Fruit fly (Drosophila melanogaster) whole organism, embryonic: Measurements from ENCODE around the gene CG46307.
A peak's percentile ranks its signal among the peaks of the same experiment; 100 is the strongest.

ENCODE experiments used
- BEAF-32 ChIP-seq: fragments of 200-800 bp; sonication (Bioruptor generic); optimal IDR thresholded peaks from 3 replicates; lab custom pipeline; 2017; ENCODE audit warnings: missing biosample characterization, missing genetic modification characterization, mild to moderate bottlenecking, moderate library complexity, missing genetic modification reagents
- CG11723 ChIP-seq: fragments of 200-800 bp; sonication (Bioruptor generic); optimal IDR thresholded peaks from 2 replicates; lab custom pipeline; 2017; ENCODE audit warnings: missing biosample characterization, mild to moderate bottlenecking, missing genetic modification characterization
- CG13775 ChIP-seq: fragments of 200-800 bp; sonication (Bioruptor generic); optimal IDR thresholded peaks from 3 replicates; lab custom pipeline; 2017; ENCODE audit warnings: missing biosample characterization, mild to moderate bottlenecking, missing genetic modification characterization
- CG14710 ChIP-seq: fragments of 200-800 bp; sonication (Bioruptor generic); optimal IDR thresholded peaks from 3 replicates; lab custom pipeline; 2019; ENCODE audit warnings: missing biosample characterization, mild to moderate bottlenecking, missing genetic modification characterization, moderate library complexity
- CG15514 ChIP-seq: fragments of 200-800 bp; sonication (Bioruptor generic); optimal IDR thresholded peaks from 3 replicates; lab custom pipeline; 2017; ENCODE audit warnings: missing biosample characterization, missing genetic modification characterization, mild to moderate bottlenecking, moderate library complexity, missing genetic modification reagents
- CG17186 ChIP-seq: fragments of 200-800 bp; sonication (Bioruptor generic); optimal IDR thresholded peaks from 3 replicates; lab custom pipeline; 2017; ENCODE audit warnings: missing biosample characterization, missing genetic modification reagents, missing genetic modification characterization
- CG2120 ChIP-seq: fragments of 200-800 bp; sonication (Bioruptor generic); optimal IDR thresholded peaks from 3 replicates; lab custom pipeline; 2016; ENCODE audit warnings: missing biosample characterization, missing genetic modification characterization
- CG4328 ChIP-seq: fragments of 200-800 bp; sonication (Bioruptor generic); optimal IDR thresholded peaks from 3 replicates; lab custom pipeline; 2017; ENCODE audit warnings: missing biosample characterization, missing genetic modification reagents, missing genetic modification characterization
- CG4617 ChIP-seq: fragments of 200-800 bp; sonication (Bioruptor generic); optimal IDR thresholded peaks from 3 replicates; lab custom pipeline; 2016; ENCODE audit warnings: missing biosample characterization, missing genetic modification characterization, borderline replicate concordance
- CG7786 ChIP-seq: fragments of 200-800 bp; sonication (Bioruptor generic); optimal IDR thresholded peaks from 2 replicates; lab custom pipeline; 2016; ENCODE audit warnings: missing biosample characterization, missing genetic modification characterization
- CG7928 ChIP-seq: fragments of 200-800 bp; sonication (Bioruptor generic); optimal IDR thresholded peaks from 2 replicates; lab custom pipeline; 2017; ENCODE audit warnings: missing biosample characterization, mild to moderate bottlenecking, missing genetic modification characterization
- CG8281 ChIP-seq: fragments of 200-800 bp; sonication (Bioruptor generic); optimal IDR thresholded peaks from 2 replicates; lab custom pipeline; 2018; ENCODE audit warnings: missing biosample characterization, mild to moderate bottlenecking, missing genetic modification characterization, moderate library complexity
- CG8388 ChIP-seq: fragments of 200-800 bp; sonication (Bioruptor generic); optimal IDR thresholded peaks from 2 replicates; lab custom pipeline; 2019; ENCODE audit warnings: missing biosample characterization, mild to moderate bottlenecking, missing genetic modification characterization, moderate library complexity
- CG9797 ChIP-seq: fragments of 200-800 bp; sonication (Bioruptor generic); optimal IDR thresholded peaks from 3 replicates; lab custom pipeline; 2018; ENCODE audit warnings: missing biosample characterization, mild to moderate bottlenecking, missing genetic modification characterization
- CG9932 ChIP-seq: fragments of 200-800 bp; sonication (Bioruptor generic); IDR thresholded peaks from 2 replicates; pipeline ENCODE4 v1.3.6; 2022; ENCODE audit warnings: missing biosample characterization, missing genetic modification characterization
- D19B ChIP-seq: fragments of 200-800 bp; sonication (Bioruptor generic); optimal IDR thresholded peaks from 2 replicates; lab custom pipeline; 2017; ENCODE audit warnings: missing biosample characterization, mild to moderate bottlenecking, missing genetic modification characterization
- Deaf1 ChIP-seq: fragments of 200-800 bp; optimal IDR thresholded peaks from 3 replicates; lab custom pipeline; 2019; ENCODE audit warnings: missing biosample characterization, mild to moderate bottlenecking, missing genetic modification characterization, moderate library complexity
- Dll ChIP-seq: fragments of 200-800 bp; sonication (Bioruptor generic); IDR thresholded peaks from 4 replicates; pipeline ENCODE4 v1.3.6; 2022; ENCODE audit warnings: missing biosample characterization, missing genetic modification characterization; ENCODE audit not compliant: partially characterized antibody
- Ets97D ChIP-seq: fragments of 200-800 bp; sonication (Bioruptor generic); optimal IDR thresholded peaks from 3 replicates; lab custom pipeline; 2016; ENCODE audit warnings: missing biosample characterization, missing genetic modification characterization
- H15 ChIP-seq: fragments of 200-800 bp; sonication (Bioruptor generic); IDR thresholded peaks from 3 replicates; pipeline ENCODE4 v1.3.6; 2022; ENCODE audit warnings: missing biosample characterization, missing genetic modification characterization
- HLHmδ ChIP-seq: fragments of 200-800 bp; sonication (Bioruptor generic); optimal IDR thresholded peaks from 2 replicates; lab custom pipeline; 2018; ENCODE audit warnings: missing biosample characterization, mild to moderate bottlenecking, missing genetic modification characterization, moderate library complexity
- Hey ChIP-seq: fragments of 200-800 bp; sonication (Bioruptor generic); optimal IDR thresholded peaks from 3 replicates; lab custom pipeline; 2018; ENCODE audit warnings: missing biosample characterization, mild to moderate bottlenecking, missing genetic modification characterization
- Hmx ChIP-seq: fragments of 200-800 bp; sonication (Bioruptor generic); optimal IDR thresholded peaks from 2 replicates; lab custom pipeline; 2016; ENCODE audit warnings: missing biosample characterization, missing genetic modification characterization
- Med ChIP-seq: fragments of 200-800 bp; sonication (Bioruptor generic); peaks from one replicate; lab custom pipeline; 2016; ENCODE audit warnings: missing biosample characterization, missing genetic modification characterization, mild to moderate bottlenecking, inconsistent platforms, moderate library complexity
- Mes4 ChIP-seq: fragments of 200-800 bp; sonication (Bioruptor generic); optimal IDR thresholded peaks from 2 replicates; lab custom pipeline; 2016; ENCODE audit warnings: missing biosample characterization, missing genetic modification characterization
- Side ChIP-seq: fragments of 200-800 bp; sonication (Bioruptor generic); optimal IDR thresholded peaks from 2 replicates; lab custom pipeline; 2016; ENCODE audit warnings: missing biosample characterization, missing genetic modification characterization
- Spps ChIP-seq: fragments of 200-800 bp; sonication (Bioruptor generic); optimal IDR thresholded peaks from 2 replicates; lab custom pipeline; 2018; ENCODE audit warnings: missing biosample characterization, mild to moderate bottlenecking, missing genetic modification characterization
- Sry-β ChIP-seq: fragments of 200-800 bp; sonication (Bioruptor generic); optimal IDR thresholded peaks from 2 replicates; lab custom pipeline; 2018; ENCODE audit warnings: missing biosample characterization, mild to moderate bottlenecking, missing genetic modification characterization, moderate library complexity
- Sry-δ ChIP-seq: fragments of 200-800 bp; sonication (Bioruptor generic); optimal IDR thresholded peaks from 2 replicates; lab custom pipeline; 2016; ENCODE audit warnings: missing biosample characterization, missing genetic modification characterization
- Stat92E ChIP-seq, 3 experiments: fragments of >200 bp in 2 of 3; fragments of 200-800 bp in 1 of 3; sonication (Bioruptor generic) in 1 of 3; optimal IDR thresholded peaks; 2 replicates each; lab custom pipeline; 2017 to 2019; ENCODE audit warnings: missing biosample characterization in 3 of 3, missing genetic modification characterization in 3 of 3, mild to moderate bottlenecking in 1 of 3, moderate library complexity in 1 of 3
- Xbp1 ChIP-seq: fragments of 200-800 bp; sonication (Bioruptor generic); optimal IDR thresholded peaks from 3 replicates; lab custom pipeline; 2016; ENCODE audit warnings: missing biosample characterization, mild to moderate bottlenecking, missing genetic modification characterization
- cg ChIP-seq: fragments of 200-800 bp; sonication (Bioruptor generic); optimal IDR thresholded peaks from 3 replicates; lab custom pipeline; 2019; ENCODE audit warnings: missing biosample characterization, mild to moderate bottlenecking, missing genetic modification characterization, moderate library complexity
- chinmo ChIP-seq: fragments of 200-800 bp; sonication (Bioruptor generic); IDR thresholded peaks from 4 replicates; pipeline ENCODE4 v1.3.6; 2022; ENCODE audit warnings: missing biosample characterization, missing genetic modification characterization; ENCODE audit not compliant: partially characterized antibody
- crc ChIP-seq: fragments of 200-800 bp; sonication (Bioruptor generic); optimal IDR thresholded peaks from 2 replicates; lab custom pipeline; 2016; ENCODE audit warnings: missing biosample characterization, missing genetic modification characterization
- crp ChIP-seq, 2 experiments: fragments of 200-800 bp; sonication (Bioruptor generic); optimal IDR thresholded peaks; 2 replicates in 1 of 2; 3 replicates in 1 of 2; lab custom pipeline; 2017; ENCODE audit warnings: missing biosample characterization in 2 of 2, missing genetic modification characterization in 2 of 2, mild to moderate bottlenecking in 1 of 2, moderate library complexity in 1 of 2
- dm ChIP-seq: fragments of 200-800 bp; sonication (Bioruptor generic); optimal IDR thresholded peaks from 3 replicates; lab custom pipeline; 2016; ENCODE audit warnings: missing biosample characterization, missing genetic modification characterization
- gfzf ChIP-seq: fragments of 200-800 bp; sonication (Bioruptor generic); optimal IDR thresholded peaks from 2 replicates; lab custom pipeline; 2016; ENCODE audit warnings: missing biosample characterization, mild to moderate bottlenecking, missing genetic modification characterization, moderate library complexity
- hkb ChIP-seq, 2 experiments: fragments of 200-800 bp in 1 of 2; fragments of >200 bp in 1 of 2; sonication (Bioruptor generic) in 1 of 2; IDR thresholded peaks in 1 of 2; optimal IDR thresholded peaks in 1 of 2; 2 replicates each; pipeline versions ENCODE4 v1.3.6 to Lab custom; 2017 to 2022; ENCODE audit warnings: missing biosample characterization in 1 of 2, missing genetic modification characterization in 1 of 2
- nmo ChIP-seq: fragments of 200-800 bp; sonication (Bioruptor generic); optimal IDR thresholded peaks from 2 replicates; lab custom pipeline; 2018; ENCODE audit warnings: missing biosample characterization, mild to moderate bottlenecking, missing genetic modification characterization, moderate library complexity
- onecut ChIP-seq: fragments of 200-800 bp; sonication (Bioruptor generic); IDR thresholded peaks from 2 replicates; pipeline ENCODE4 v1.3.6; 2022; ENCODE audit warnings: missing biosample characterization, missing genetic modification characterization
- pho ChIP-seq: fragments of 200-800 bp; sonication (Bioruptor generic); optimal IDR thresholded peaks from 2 replicates; lab custom pipeline; 2016; ENCODE audit warnings: missing biosample characterization, missing genetic modification characterization
- phol ChIP-seq: fragments of 200-800 bp; sonication (Bioruptor generic); optimal IDR thresholded peaks from 3 replicates; lab custom pipeline; 2018; ENCODE audit warnings: missing biosample characterization, mild to moderate bottlenecking, missing genetic modification characterization, moderate library complexity
- scrt ChIP-seq: fragments of 200-800 bp; sonication (Bioruptor generic); optimal IDR thresholded peaks from 2 replicates; lab custom pipeline; 2018; ENCODE audit warnings: missing biosample characterization, mild to moderate bottlenecking, missing genetic modification characterization, moderate library complexity
- sens ChIP-seq: fragments of 200-800 bp; sonication (Bioruptor generic); peaks from one replicate; lab custom pipeline; 2016; ENCODE audit warnings: missing biosample characterization, missing genetic modification characterization
- sna ChIP-seq: fragments of 200-800 bp; sonication (Bioruptor generic); IDR thresholded peaks from 2 replicates; pipeline ENCODE4 v1.3.6; 2022; ENCODE audit warnings: missing biosample characterization, missing genetic modification characterization; ENCODE audit not compliant: partially characterized antibody
- stwl ChIP-seq: fragments of 200-800 bp; sonication (Bioruptor generic); optimal IDR thresholded peaks from 3 replicates; lab custom pipeline; 2018; ENCODE audit warnings: missing biosample characterization, mild to moderate bottlenecking, missing genetic modification characterization, moderate library complexity
- zen ChIP-seq: fragments of 200-800 bp; sonication (Bioruptor generic); optimal IDR thresholded peaks from 3 replicates; lab custom pipeline; 2018; ENCODE audit warnings: missing biosample characterization, mild to moderate bottlenecking, missing genetic modification characterization, moderate library complexity

Gene CG46307

dm6 chr2L:21102399-21103108 lies 1.8 kb upstream of the CG46307 start, which contains the start of gene CG9257 (continued):
- TF ChIP-seq phol (tag; lab: Kevin White, UChicago) (peak; percentile 13), Mes4 (peak; percentile 7), CG17186 (GFP tag; lab: Kevin White, UChicago) (peak; percentile 48), HLHmδ (GFP tag; lab: Kevin White, UChicago) (no peak), BEAF-32 (GFP tag; lab: Kevin White, UChicago) (peak; percentile 38), cg (GFP tag; lab: Kevin White, UChicago) (no peak), pho (GFP tag; lab: Kevin White, UChicago) (peak; percentile 21), D19B (GFP tag; lab: Kevin White, UChicago) (no peak), CG8388 (GFP tag; lab: Kevin White, UChicago) (peak; percentile 44), Hey (tag; lab: Kevin White, UChicago) (no peak), Ets97D (GFP tag; lab: Kevin White, UChicago) (peak; percentile 72), CG2120 (GFP tag; lab: Kevin White, UChicago) (peak; percentile 45), CG9797 (GFP tag; lab: Kevin White, UChicago) (peak; percentile 86), CG9932 (GFP tag; lab: Robert Waterston, UW) (0 out of 2 replicates have a peak, but pooled peaks have one; percentile 38), CG14710 (tag; lab: Kevin White, UChicago) (peak; percentile 59), Xbp1 (GFP tag; lab: Kevin White, UChicago) (peak; percentile 26), CG11723 (GFP tag; lab: Kevin White, UChicago) (no peak), sens (GFP tag; lab: Kevin White, UChicago) (peak; percentile 91), dm (GFP tag; lab: Kevin White, UChicago) (peak; percentile 97), CG13775 (no peak), Sry-β (GFP tag; lab: Kevin White, UChicago) (peak; percentile 4), Side (GFP tag; lab: Kevin White, UChicago) (peak; percentile 6), hkb (optimal IDR thresholded peaks at IDR 0.05; lab: Kevin White, UChicago) (peak; percentile 17), hkb (GFP tag; IDR thresholded peaks at IDR 0.05; lab: Robert Waterston, UW) (no peak), scrt (GFP tag; lab: Kevin White, UChicago) (no peak), nmo (GFP tag; lab: Kevin White, UChicago) (peak; percentile 45), CG7786 (GFP tag; lab: Kevin White, UChicago) (peak; percentile 0), CG15514 (GFP tag; lab: Kevin White, UChicago) (peak; percentile 99), chinmo (GFP tag; lab: Robert Waterston, UW) (0 out of 4 replicates have a peak, but pooled peaks have one; percentile 10), Deaf1 (tag; lab: Kevin White, UChicago) (no peak), Sry-δ (peak; percentile 26), gfzf (GFP tag; lab: Kevin White, UChicago) (peak; percentile 84), crp (GFP tag; optimal IDR thresholded peaks at IDR 0.05; lab: Kevin White, UChicago) (no peak), CG7928 (no peak), CG8281 (tag; lab: Kevin White, UChicago) (no peak), sna (0 out of 2 replicates have a peak, but pooled peaks have one; percentile 31), stwl (tag; lab: Kevin White, UChicago) (peak; percentile 60), Dll (GFP tag; lab: Robert Waterston, UW) (0 out of 4 replicates have a peak, but pooled peaks have one; percentile 30), Hmx (no peak), CG4328 (GFP tag; lab: Kevin White, UChicago) (no peak), Med (peak; percentile 6), H15 (no peak), zen (peak; percentile 18), Spps (tag; lab: Kevin White, UChicago) (no peak), CG4617 (GFP tag; lab: Kevin White, UChicago) (peak; percentile 48), crc (no peak), Stat92E (GFP tag; optimal IDR thresholded peaks at IDR 0.05; lab: Kevin White, UChicago) (peak in 1 of 3 experiments; percentile 32), onecut (GFP tag; lab: Robert Waterston, UW) (no peak)
